Fruit fly (Drosophila melanogaster) Kc167 (cell line): Measurements from ENCODE around the gene CG42536.

ENCODE experiments used
- Myc ChIP-seq: fragments of >200 bp; optimal IDR thresholded peaks from 2 replicates; lab custom pipeline; 2017; ENCODE audit warnings: missing external identifiers
- h ChIP-seq: fragments of >200 bp; optimal IDR thresholded peaks from 3 replicates; lab custom pipeline; 2018; ENCODE audit warnings: missing external identifiers
- insv ChIP-seq: fragments of >200 bp; optimal IDR thresholded peaks from 3 replicates; lab custom pipeline; 2018; ENCODE audit warnings: missing external identifiers
- psq ChIP-seq: fragments of >200 bp; optimal IDR thresholded peaks from 2 replicates; lab custom pipeline; 2017; ENCODE audit warnings: missing external identifiers
- ttk ChIP-seq: sonication (Bioruptor generic); optimal IDR thresholded peaks from 2 replicates; lab custom pipeline; 2017; ENCODE audit warnings: missing external identifiers

dm6 chr3L:10630885-10631359, 1.1 kb upstream of the CG42536 start, which contains the start of the genes CG42535, CG34001 and hay:
- no peak for TF ChIP-seq insv
- TF ChIP-seq ttk (lab: Kevin White, UChicago), result no peak
- TF ChIP-seq h (lab: Kevin White, UChicago), result no peak
- no peak for TF ChIP-seq Myc (lab: Kevin White, UChicago)
- no peak for TF ChIP-seq psq (lab: Kevin White, UChicago)
